Worm (Caenorhabditis elegans): ENCODE results near the gene F53B1.2.

Gene F53B1.2

ce11 chrX:2089434-2089833 lies 19.3 kb upstream of the F53B1.2 start, which contains the start of gene lsy-2 (continued):
- TF ChIP-seq die-1 (tag; optimal IDR thresholded peaks at IDR 0.05): no peak
- no peak for TF ChIP-seq ceh-58 (GFP tag; IDR thresholded peaks at IDR 0.05)
- no peak for TF ChIP-seq unc-130 (GFP tag; optimal IDR thresholded peaks at IDR 0.05)
- TF ChIP-seq egrh-3 (GFP tag; IDR thresholded peaks at IDR 0.05): no peak
- TF ChIP-seq ZK185.1 (tag; optimal IDR thresholded peaks at IDR 0.05; ENCODE audit: poor library complexity, severe bottlenecking): no peak
- TF ChIP-seq attf-6 (GFP tag; IDR thresholded peaks at IDR 0.05): no peak
- TF ChIP-seq madf-6 (GFP tag; IDR thresholded peaks at IDR 0.05): no peak
- no peak for TF ChIP-seq B0019.2 (GFP tag; conservative IDR thresholded peaks at IDR 0.05)
- no peak for TF ChIP-seq sdz-38 (tag; optimal IDR thresholded peaks at IDR 0.05)
- no peak for TF ChIP-seq ztf-22 (GFP tag; optimal IDR thresholded peaks at IDR 0.05)
- TF ChIP-seq him-1 (tag; optimal IDR thresholded peaks at IDR 0.05): no peak
- no peak for TF ChIP-seq Y67H2A.10 (GFP tag; conservative IDR thresholded peaks at IDR 0.05)
- TF ChIP-seq B0336.3 (GFP tag; IDR thresholded peaks at IDR 0.05): no peak
- no peak for TF ChIP-seq nhr-27 (tag; optimal IDR thresholded peaks at IDR 0.05)
- peak; percentile 4 for TF ChIP-seq madf-10 (tag; optimal IDR thresholded peaks at IDR 0.05)
- TF ChIP-seq hmg-1.2 (GFP tag; IDR thresholded peaks at IDR 0.05): peak; percentile 27; the same call in 1 of the 2 replicates
- TF ChIP-seq F57C9.4 (tag; optimal IDR thresholded peaks at IDR 0.05): no peak
- no peak for TF ChIP-seq ceh-79 (tag; optimal IDR thresholded peaks at IDR 0.05)
- no peak for TF ChIP-seq hmg-20 (GFP tag; IDR thresholded peaks at IDR 0.05)
- TF ChIP-seq K12H6.12 (tag; optimal IDR thresholded peaks at IDR 0.05): peak; percentile 79
- TF ChIP-seq aptf-3 (GFP tag; IDR thresholded peaks at IDR 0.05): no peak
- no peak for TF ChIP-seq pbrm-1 (GFP tag; IDR thresholded peaks at IDR 0.05)
- TF ChIP-seq athp-1 (tag; optimal IDR thresholded peaks at IDR 0.05): no peak
- no peak for TF ChIP-seq hsf-1 (GFP tag; IDR thresholded peaks at IDR 0.05)
- no peak for TF ChIP-seq sptf-2 (GFP tag; optimal IDR thresholded peaks at IDR 0.05)
- TF ChIP-seq lir-1 (GFP tag; conservative IDR thresholded peaks at IDR 0.05): no peak
- TF ChIP-seq mcd-1 (GFP tag; IDR thresholded peaks at IDR 0.05): peak; percentile 29; the same call in 1 of the 2 replicates
- peak; percentile 92 for TF ChIP-seq madf-3 (GFP tag; IDR thresholded peaks at IDR 0.05)
- no peak for TF ChIP-seq F49E8.2 (tag; optimal IDR thresholded peaks at IDR 0.05; ENCODE audit: insufficient read depth)
- TF ChIP-seq Y56A3A.18 (GFP tag; IDR thresholded peaks at IDR 0.05): no peak
- peak; percentile 77 for TF ChIP-seq zfh-2 (GFP tag; conservative IDR thresholded peaks at IDR 0.05)
- TF ChIP-seq dpff-1 (tag; optimal IDR thresholded peaks at IDR 0.05): no peak
- TF ChIP-seq D2030.7 (GFP tag; IDR thresholded peaks at IDR 0.05): no peak
- TF ChIP-seq egl-44 (GFP tag; IDR thresholded peaks at IDR 0.05): no peak
- no peak for TF ChIP-seq madf-8 (GFP tag; conservative IDR thresholded peaks at IDR 0.05)

ce11 chrX:2090493-2090892 lies 18.3 kb upstream of the F53B1.2 start:
- TF ChIP-seq dox-1 (GFP tag; IDR thresholded peaks at IDR 0.05) (no peak), nhr-80 (tag; optimal IDR thresholded peaks at IDR 0.05) (peak; percentile 64), attf-5 (GFP tag; optimal IDR thresholded peaks at IDR 0.05) (peak; percentile 42), ceh-91 (GFP tag; IDR thresholded peaks at IDR 0.05) (no peak), unc-62 (GFP tag; optimal IDR thresholded peaks at IDR 0.05) (peak; percentile 3), hmg-1.2 (GFP tag; IDR thresholded peaks at IDR 0.05) (peak; percentile 46; the same call in 1 of the 2 replicates), ztf-26 (tag; optimal IDR thresholded peaks at IDR 0.05) (peak; percentile 1), zfh-2 (GFP tag; conservative IDR thresholded peaks at IDR 0.05) (no peak), B0336.3 (GFP tag; IDR thresholded peaks at IDR 0.05) (peak; percentile 24; the same call in 1 of the 2 replicates), lin-40 (tag; optimal IDR thresholded peaks at IDR 0.05) (peak; percentile 15), K11D2.4 (GFP tag; IDR thresholded peaks at IDR 0.05) (no peak), tbx-9 (tag; optimal IDR thresholded peaks at IDR 0.05; ENCODE audit: borderline replicate concordance) (no peak), aptf-2 (GFP tag; conservative IDR thresholded peaks at IDR 0.05) (no peak), sptf-2 (GFP tag; optimal IDR thresholded peaks at IDR 0.05) (no peak), repo-1 (tag; optimal IDR thresholded peaks at IDR 0.05) (no peak), Y53G8AR.9 (GFP tag; conservative IDR thresholded peaks at IDR 0.05) (no peak), sea-2 (GFP tag; IDR thresholded peaks at IDR 0.05) (no peak), F33H1.4 (GFP tag; IDR thresholded peaks at IDR 0.05) (no peak)

Measured in whole organism, young adult.